Worm (Caenorhabditis elegans) whole organism, L1 larva: ENCODE measurements around the gene lido-17.

Source experiments
- C16A3.4 ChIP-seq: fragments of 150-350 bp; optimal IDR thresholded peaks from 2 replicates; lab custom pipeline; 2014; ENCODE audit warnings: missing biosample characterization, missing genetic modification characterization
- Y116A8C.19 ChIP-seq: sonication (generic microtip); optimal IDR thresholded peaks from 2 replicates; lab custom pipeline; 2016; ENCODE audit warnings: missing compliant biosample characterization, missing genetic modification characterization, borderline replicate concordance
- aha-1 ChIP-seq: fragments of 150-350 bp; optimal IDR thresholded peaks from 2 replicates; lab custom pipeline; 2014; ENCODE audit warnings: missing biosample characterization, missing genetic modification characterization
- ceh-8 ChIP-seq: fragments of 200-800 bp; sonication (Bioruptor generic); optimal IDR thresholded peaks from 2 replicates; lab custom pipeline; 2018; ENCODE audit warnings: mild to moderate bottlenecking, missing genetic modification characterization, moderate library complexity, missing compliant biosample characterization
- ceh-90 ChIP-seq: sonication (generic microtip); optimal IDR thresholded peaks from 2 replicates; lab custom pipeline; 2016; ENCODE audit warnings: missing genetic modification characterization, missing compliant biosample characterization
- elt-2 ChIP-seq: sonication (generic microtip); optimal IDR thresholded peaks from 2 replicates; lab custom pipeline; 2016; ENCODE audit warnings: missing genetic modification characterization, mild to moderate bottlenecking, inconsistent platforms, missing compliant biosample characterization, missing genetic modification reagents
- ets-5 ChIP-seq: fragments of 200-800 bp; sonication (Bioruptor generic); IDR thresholded peaks from 2 replicates; pipeline ENCODE4 v1.3.6; 2022; ENCODE audit warnings: missing genetic modification characterization, missing compliant biosample characterization
- fkh-10 ChIP-seq: sonication (generic microtip); optimal IDR thresholded peaks from 2 replicates; lab custom pipeline; 2017; ENCODE audit warnings: missing biosample characterization, missing genetic modification reagents, missing genetic modification characterization
- fkh-4 ChIP-seq: sonication (generic microtip); optimal IDR thresholded peaks from 2 replicates; lab custom pipeline; 2016; ENCODE audit warnings: missing compliant biosample characterization, missing genetic modification characterization, borderline replicate concordance
- fos-1 ChIP-seq: fragments of 150-350 bp; optimal IDR thresholded peaks from 2 replicates; lab custom pipeline; 2014; ENCODE audit warnings: missing biosample characterization, missing genetic modification characterization
- hlh-17 ChIP-seq: fragments of 200-800 bp; sonication (Bioruptor generic); optimal IDR thresholded peaks from 2 replicates; lab custom pipeline; 2018; ENCODE audit warnings: missing genetic modification characterization, mild to moderate bottlenecking, missing compliant biosample characterization, moderate library complexity, borderline replicate concordance
- hlh-4 ChIP-seq: sonication (generic microtip); optimal IDR thresholded peaks from 2 replicates; lab custom pipeline; 2016; ENCODE audit warnings: mild to moderate bottlenecking, missing genetic modification characterization, missing compliant biosample characterization
- hpl-2 ChIP-seq: fragments of 150-350 bp; optimal IDR thresholded peaks from 2 replicates; lab custom pipeline; 2014; ENCODE audit warnings: missing biosample characterization, missing genetic modification reagents, missing genetic modification characterization
- isw-1 ChIP-seq: fragments of 200-800 bp; sonication (Bioruptor generic); IDR thresholded peaks from 2 replicates; pipeline ENCODE4 v1.3.6; 2022; ENCODE audit warnings: missing genetic modification characterization, missing compliant biosample characterization
- jun-1 ChIP-seq: fragments of 150-350 bp; optimal IDR thresholded peaks from 2 replicates; lab custom pipeline; 2014; ENCODE audit warnings: missing biosample characterization, missing genetic modification reagents, missing genetic modification characterization
- lin-13 ChIP-seq: fragments of 150-350 bp; optimal IDR thresholded peaks from 2 replicates; lab custom pipeline; 2014; ENCODE audit warnings: missing biosample characterization, missing genetic modification reagents, missing genetic modification characterization
- lin-15B ChIP-seq: fragments of 150-350 bp; sonication (generic microtip); optimal IDR thresholded peaks from 3 replicates; lab custom pipeline; 2014; ENCODE audit warnings: missing biosample characterization, missing genetic modification characterization
- lin-35 ChIP-seq, 2 experiments: fragments of 150-350 bp; optimal IDR thresholded peaks; 2 replicates each; lab custom pipeline; 2014; ENCODE audit warnings: missing biosample characterization in 2 of 2, missing genetic modification characterization in 2 of 2, missing genetic modification reagents in 2 of 2
- nhr-28 ChIP-seq: fragments of 150-350 bp; optimal IDR thresholded peaks from 2 replicates; lab custom pipeline; 2014; ENCODE audit warnings: missing biosample characterization, missing genetic modification characterization
- nhr-76 ChIP-seq: sonication (generic microtip); optimal IDR thresholded peaks from 2 replicates; lab custom pipeline; 2017; ENCODE audit warnings: missing biosample characterization, missing genetic modification characterization
- nhr-84 ChIP-seq: sonication (generic microtip); optimal IDR thresholded peaks from 2 replicates; lab custom pipeline; 2017; ENCODE audit warnings: missing biosample characterization, missing genetic modification characterization
- nhr-85 ChIP-seq: sonication (generic microtip); peaks from one replicate; lab custom pipeline; 2016; ENCODE audit warnings: missing genetic modification characterization, inconsistent platforms, missing compliant biosample characterization
- nhr-90 ChIP-seq: sonication (generic microtip); optimal IDR thresholded peaks from 2 replicates; lab custom pipeline; 2016; ENCODE audit warnings: mild to moderate bottlenecking, missing genetic modification characterization, missing compliant biosample characterization; ENCODE audit not compliant: poor library complexity
- rnt-1 ChIP-seq: sonication (generic microtip); optimal IDR thresholded peaks from 2 replicates; lab custom pipeline; 2016; ENCODE audit warnings: mild to moderate bottlenecking, missing genetic modification characterization, moderate library complexity, missing compliant biosample characterization
- snu-23 ChIP-seq: sonication (generic microtip); optimal IDR thresholded peaks from 2 replicates; lab custom pipeline; 2016; ENCODE audit warnings: missing genetic modification characterization, missing compliant biosample characterization
- sptf-1 ChIP-seq: fragments of 150-350 bp; optimal IDR thresholded peaks from 2 replicates; lab custom pipeline; 2014; ENCODE audit warnings: missing biosample characterization, missing genetic modification characterization
- tlp-1 ChIP-seq: fragments of 150-350 bp; optimal IDR thresholded peaks from 2 replicates; lab custom pipeline; 2014; ENCODE audit warnings: missing biosample characterization, missing genetic modification characterization
- unc-130 ChIP-seq: fragments of 150-350 bp; optimal IDR thresholded peaks from 2 replicates; lab custom pipeline; 2017; ENCODE audit warnings: missing biosample characterization, missing genetic modification characterization, inconsistent platforms
- unc-86 ChIP-seq: sonication (generic microtip); optimal IDR thresholded peaks from 2 replicates; lab custom pipeline; 2016; ENCODE audit warnings: missing genetic modification characterization, missing compliant biosample characterization
- unc-98 ChIP-seq: fragments of 200-800 bp; sonication (Bioruptor generic); IDR thresholded peaks from 2 replicates; pipeline ENCODE4 v1.3.6; 2022; ENCODE audit warnings: missing genetic modification characterization, missing compliant biosample characterization
- vab-15 ChIP-seq: sonication (generic microtip); optimal IDR thresholded peaks from 2 replicates; lab custom pipeline; 2017; ENCODE audit warnings: missing genotype, mild to moderate bottlenecking, missing genetic modification characterization, missing compliant biosample characterization
- xbp-1 ChIP-seq: sonication (generic microtip); optimal IDR thresholded peaks from 2 replicates; lab custom pipeline; 2016; ENCODE audit warnings: missing genetic modification characterization, missing compliant biosample characterization
- zip-4 ChIP-seq: fragments of 200-800 bp; sonication (Bioruptor generic); optimal IDR thresholded peaks from 2 replicates; lab custom pipeline; 2018; ENCODE audit warnings: mild to moderate bottlenecking, missing genetic modification characterization, moderate library complexity, missing compliant biosample characterization
- ztf-11 ChIP-seq, 2 experiments: sonication (generic microtip); optimal IDR thresholded peaks; 2 replicates each; lab custom pipeline; 2016 to 2017; ENCODE audit warnings: missing genetic modification characterization in 2 of 2, missing biosample characterization in 1 of 2, missing compliant biosample characterization in 1 of 2
- ztf-4 ChIP-seq: fragments of 150-350 bp; optimal IDR thresholded peaks from 2 replicates; lab custom pipeline; 2014; ENCODE audit warnings: missing biosample characterization, missing genetic modification characterization

lido-17 gene

DNA sequence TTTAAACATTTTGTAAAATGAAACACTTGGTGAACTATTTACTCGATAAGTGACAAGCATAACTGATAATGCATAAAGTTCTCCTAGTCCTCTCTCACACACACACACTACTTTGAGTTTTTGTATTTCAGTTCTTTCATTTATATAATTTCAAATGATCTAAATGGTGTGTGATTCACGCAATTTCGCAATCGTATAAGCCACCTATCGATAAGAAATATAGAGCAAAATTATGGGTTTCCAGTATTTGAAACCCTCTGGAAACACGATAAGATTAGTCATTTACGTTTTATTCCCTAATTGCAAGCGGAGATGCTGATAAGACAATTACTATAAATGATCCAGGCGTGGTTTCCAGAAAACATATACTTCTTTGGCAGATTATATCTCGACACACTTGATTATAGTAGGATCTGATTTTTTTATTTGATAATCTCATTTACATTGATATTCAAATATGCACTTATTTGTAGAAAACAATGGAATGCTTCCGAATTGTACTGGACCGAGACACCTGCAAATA lies 19.5 kb upstream of the lido-17 start, which contains the start of gene arrd-3:
TSS of gene arrd-3 (plus strand) at position 473 of the 523 bp plus-strand sequence.
- TF ChIP-seq elt-2 (tag; lab: Kevin White, UChicago) (peak; percentile 66), zip-4 (no peak), tlp-1 (peak; percentile 10), unc-98 (no peak)

ce11 chrII:9411497-9411896 lies 18.9 kb upstream of the lido-17 start, which contains the start of gene M176.9:
TSS of gene M176.9 (minus strand) at chrII:9411597.
- no peak for TF ChIP-seq unc-86
- no peak for TF ChIP-seq nhr-28
- TF ChIP-seq ztf-11 (tag; optimal IDR thresholded peaks at IDR 0.05; lab: Kevin White, UChicago), result no peak
- no peak for TF ChIP-seq ceh-8 (GFP tag; lab: Kevin White, UChicago)
- TF ChIP-seq ztf-4 (tag; lab: Kevin White, UChicago), result no peak
- TF ChIP-seq fkh-10 (GFP tag; lab: Kevin White, UChicago), result no peak
- TF ChIP-seq unc-130 (tag; lab: Kevin White, UChicago), result no peak
- TF ChIP-seq aha-1 (tag; lab: Kevin White, UChicago), result no peak
- TF ChIP-seq hlh-17 (GFP tag; lab: Kevin White, UChicago), result no peak
- no peak for TF ChIP-seq isw-1 (GFP tag; lab: Robert Waterston, UW)
- no peak for TF ChIP-seq nhr-85

DNA sequence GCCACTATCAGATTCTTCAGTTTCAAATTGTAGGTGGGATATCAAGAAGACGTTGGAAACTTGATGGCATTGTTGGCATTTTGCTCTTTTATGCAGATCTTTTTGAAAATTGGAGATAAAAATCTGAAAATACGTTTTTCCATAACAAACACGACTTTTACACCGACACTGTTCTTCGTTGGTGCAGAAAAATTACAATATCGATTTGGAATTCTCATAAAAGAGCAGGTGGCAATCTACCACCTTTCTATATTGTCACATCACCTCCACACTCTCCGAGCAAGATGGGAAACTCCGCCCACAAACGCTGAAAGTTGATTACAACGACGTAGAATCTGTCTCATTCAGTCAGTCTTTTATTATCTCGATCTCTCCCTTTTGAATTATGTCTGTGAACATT lies 14.8 kb upstream of the lido-17 start, which contains the start of gene arrd-2:
TSS of gene arrd-2 (plus strand) at position 301 of the 400 bp plus-strand sequence.
- TF ChIP-seq ztf-11 (tag; optimal IDR thresholded peaks at IDR 0.05; lab: Kevin White, UChicago), result no peak
- TF ChIP-seq hpl-2 (GFP tag; lab: Kevin White, UChicago), result no peak
- no peak for TF ChIP-seq unc-130 (tag; lab: Kevin White, UChicago)
- no peak for TF ChIP-seq ceh-8 (GFP tag; lab: Kevin White, UChicago)

- no peak for TF ChIP-seq rnt-1 (tag; lab: Kevin White, UChicago)
- no peak for TF ChIP-seq C16A3.4 (tag; lab: Kevin White, UChicago)
- TF ChIP-seq hlh-4 (tag; lab: Kevin White, UChicago), result no peak
- TF ChIP-seq ets-5 (GFP tag; lab: Robert Waterston, UW), result no peak
- no peak for TF ChIP-seq nhr-84 (tag; lab: Kevin White, UChicago)
- TF ChIP-seq xbp-1 (tag; lab: Kevin White, UChicago), result no peak
- TF ChIP-seq fos-1, result no peak
- TF ChIP-seq vab-15 (tag; lab: Kevin White, UChicago), result no peak
- no peak for TF ChIP-seq nhr-76
- TF ChIP-seq lin-13 (GFP tag; lab: Kevin White, UChicago), result no peak
- TF ChIP-seq sptf-1 (tag; lab: Kevin White, UChicago), result no peak
- no peak for TF ChIP-seq lin-35 (GFP tag; optimal IDR thresholded peaks at IDR 0.05; lab: Kevin White, UChicago)
- TF ChIP-seq lin-15B (tag; lab: Kevin White, UChicago), result no peak
- no peak for TF ChIP-seq Y116A8C.19
- no peak for TF ChIP-seq ceh-90 (tag; lab: Kevin White, UChicago)
- TF ChIP-seq fkh-4 (tag; lab: Kevin White, UChicago), result no peak
- TF ChIP-seq zip-4, result no peak
- no peak for TF ChIP-seq jun-1
- TF ChIP-seq, all 84 proteins: peak for 0
Measured at ce11 chrII:9407020-9407419, 14.4 kb upstream of the lido-17 start, which contains the start of gene mpz-6. TSS of gene mpz-6 (minus strand) at chrII:9407120.

DNA sequence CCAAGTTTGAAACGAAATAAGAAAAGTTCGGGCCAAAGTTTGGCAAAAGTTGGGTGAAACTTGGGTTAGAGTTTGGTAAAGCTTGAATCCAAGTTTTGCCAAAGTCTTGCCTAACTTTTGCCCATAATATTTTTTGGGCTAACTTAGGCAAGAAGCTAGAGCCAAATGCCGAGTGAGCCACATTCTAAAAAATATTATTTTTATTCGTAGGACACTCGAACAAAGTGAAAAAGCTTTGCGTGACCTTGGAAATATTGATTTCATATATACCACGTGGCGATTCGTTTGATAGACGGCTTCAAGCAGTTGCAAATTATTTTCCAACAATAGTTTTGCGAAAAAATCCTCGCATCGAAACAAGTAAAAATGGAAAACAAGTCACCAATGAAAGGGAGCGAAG lies 11.2 kb upstream of the lido-17 start, which contains the start of gene Y51B9A.5:
TSS of gene Y51B9A.5 (plus strand) at position 301 of the 400 bp plus-strand sequence.
- TF ChIP-seq nhr-90 (tag; lab: Kevin White, UChicago) (no peak), snu-23 (no peak)
